Worm (Caenorhabditis elegans): ENCODE results near the gene cat-2.

cat-2 gene

ce11 chrII:221212-221611 lies 36.4 kb upstream of the cat-2 start (continued):
- no peak for TF ChIP-seq ccch-3 (GFP tag; optimal IDR thresholded peaks at IDR 0.05)
- no peak for TF ChIP-seq lsl-1 (GFP tag; optimal IDR thresholded peaks at IDR 0.05)
- no peak for TF ChIP-seq nfya-1 (tag; optimal IDR thresholded peaks at IDR 0.05; ENCODE audit: borderline replicate concordance, insufficient read depth)
- TF ChIP-seq zim-3 (tag; optimal IDR thresholded peaks at IDR 0.05): no peak
- TF ChIP-seq Y53G8AR.9 (GFP tag; conservative IDR thresholded peaks at IDR 0.05): no peak
- peak; percentile 38; the same call in 1 of the 2 replicates for TF ChIP-seq rcor-1 (GFP tag; IDR thresholded peaks at IDR 0.05)
- TF ChIP-seq ets-4 (GFP tag; optimal IDR thresholded peaks at IDR 0.05): no peak
- peak; percentile 67 for TF ChIP-seq K12H6.12 (tag; optimal IDR thresholded peaks at IDR 0.05)
- TF ChIP-seq dox-1 (GFP tag; IDR thresholded peaks at IDR 0.05): peak; percentile 64; the same call in 1 of the 2 replicates
- no peak for TF ChIP-seq F55B11.4 (tag; optimal IDR thresholded peaks at IDR 0.05; ENCODE audit: borderline replicate concordance, insufficient read depth)
- TF ChIP-seq cebp-2 (GFP tag; IDR thresholded peaks at IDR 0.05): no peak
- TF ChIP-seq ceh-91 (GFP tag; IDR thresholded peaks at IDR 0.05): no peak
- no peak for TF ChIP-seq ceh-58 (GFP tag; IDR thresholded peaks at IDR 0.05)
- no peak for TF ChIP-seq efl-1 (GFP tag; optimal IDR thresholded peaks at IDR 0.05)
- no peak for TF ChIP-seq nhr-179 (tag; optimal IDR thresholded peaks at IDR 0.05)
- TF ChIP-seq attf-5 (GFP tag; optimal IDR thresholded peaks at IDR 0.05): peak; percentile 86
- TF ChIP-seq ceh-100 (GFP tag; IDR thresholded peaks at IDR 0.05): no peak
- no peak for TF ChIP-seq unc-62 (GFP tag; optimal IDR thresholded peaks at IDR 0.05)
- no peak for TF ChIP-seq F49E8.2 (tag; optimal IDR thresholded peaks at IDR 0.05; ENCODE audit: insufficient read depth)
- TF ChIP-seq nhr-80 (tag; optimal IDR thresholded peaks at IDR 0.05): peak; percentile 67
- TF ChIP-seq lin-35 (GFP tag; optimal IDR thresholded peaks at IDR 0.05): peak in 1 of 3 experiments; percentile 51
- peak; percentile 32 for TF ChIP-seq chd-7 (tag; optimal IDR thresholded peaks at IDR 0.05)
- TF ChIP-seq K11D2.4 (GFP tag; IDR thresholded peaks at IDR 0.05): no peak
- TF ChIP-seq ceh-40 (GFP tag; IDR thresholded peaks at IDR 0.05): no peak
- TF ChIP-seq ekl-4 (GFP tag; IDR thresholded peaks at IDR 0.05): no peak
- no peak for TF ChIP-seq ztf-3 (GFP tag; optimal IDR thresholded peaks at IDR 0.05)
- TF ChIP-seq Y53F4B.3 (GFP tag; IDR thresholded peaks at IDR 0.05): no peak
- TF ChIP-seq die-1 (tag; optimal IDR thresholded peaks at IDR 0.05): peak; percentile 38
- TF ChIP-seq C17E4.6 (GFP tag; IDR thresholded peaks at IDR 0.05): no peak
- peak; percentile 84 for TF ChIP-seq mcd-1 (GFP tag; IDR thresholded peaks at IDR 0.05)
- no peak for TF ChIP-seq C06A6.2 (GFP tag; conservative IDR thresholded peaks at IDR 0.05)
- peak; percentile 28 for TF ChIP-seq lin-54 (GFP tag; optimal IDR thresholded peaks at IDR 0.05)
- peak; percentile 96 for TF ChIP-seq zfh-2 (GFP tag; conservative IDR thresholded peaks at IDR 0.05)
- no peak for TF ChIP-seq rec-8 (tag; optimal IDR thresholded peaks at IDR 0.05)
- TF ChIP-seq mel-28 (tag; optimal IDR thresholded peaks at IDR 0.05; ENCODE audit: borderline replicate concordance): no peak
- TF ChIP-seq snpc-3.4 (tag; optimal IDR thresholded peaks at IDR 0.05): no peak
- no peak for TF ChIP-seq bed-1 (GFP tag; IDR thresholded peaks at IDR 0.05)
- TF ChIP-seq athp-1 (tag; optimal IDR thresholded peaks at IDR 0.05): no peak
- TF ChIP-seq lir-1 (GFP tag; conservative IDR thresholded peaks at IDR 0.05): 0 out of 2 replicates have a peak, but pooled peaks have one; percentile 39
- TF ChIP-seq nhr-90 (tag; optimal IDR thresholded peaks at IDR 0.05): no peak
- TF ChIP-seq nfyb-1 (GFP tag; IDR thresholded peaks at IDR 0.05): peak; percentile 65; the same call in 1 of the 2 replicates
- peak; percentile 36 for TF ChIP-seq tbp1 (GFP tag; optimal IDR thresholded peaks at IDR 0.05)
- no peak for TF ChIP-seq F57A8.1 (GFP tag; optimal IDR thresholded peaks at IDR 0.05)
- TF ChIP-seq unc-130 (GFP tag; optimal IDR thresholded peaks at IDR 0.05): no peak
- TF ChIP-seq rpc-1 (optimal IDR thresholded peaks at IDR 0.05): no peak
- TF ChIP-seq rpc-1 (tag; optimal IDR thresholded peaks at IDR 0.05): no peak
- no peak for TF ChIP-seq ceh-79 (tag; optimal IDR thresholded peaks at IDR 0.05)
- TF ChIP-seq ama-1 (optimal IDR thresholded peaks at IDR 0.05): no peak
- TF ChIP-seq ama-1 (GFP tag; optimal IDR thresholded peaks at IDR 0.05): peak in 1 of 2 experiments; percentile 74
- TF ChIP-seq dpl-1 (GFP tag; optimal IDR thresholded peaks at IDR 0.05): no peak
